Worm (Caenorhabditis elegans) whole organism, L4 larva: ENCODE measurements around the gene max-2.

Source experiments
- F26F4.8 ChIP-seq: fragments of 200-800 bp; sonication (Bioruptor generic); conservative IDR thresholded peaks from 2 replicates; pipeline ENCODE4 v1.3.6; 2022; ENCODE audit warnings: missing genetic modification characterization, missing compliant biosample characterization
- F37D6.2 ChIP-seq: sonication (generic microtip); optimal IDR thresholded peaks from 2 replicates; lab custom pipeline; 2016; ENCODE audit warnings: mild to moderate bottlenecking, missing genetic modification characterization, missing compliant biosample characterization
- F44E2.7 ChIP-seq: fragments of 200-800 bp; sonication (Bioruptor generic); IDR thresholded peaks from 2 replicates; pipeline ENCODE4 v2.1.2; 2022; ENCODE audit warnings: missing genetic modification characterization, missing compliant biosample characterization
- aha-1 ChIP-seq: fragments of 150-350 bp; peaks from one replicate; lab custom pipeline; 2014; ENCODE audit warnings: missing biosample characterization, missing genetic modification characterization
- ceh-32 ChIP-seq: sonication (generic microtip); optimal IDR thresholded peaks from 2 replicates; lab custom pipeline; 2016; ENCODE audit warnings: mild to moderate bottlenecking, missing genetic modification characterization, missing compliant biosample characterization; ENCODE audit not compliant: poor library complexity
- ceh-62 ChIP-seq: sonication (generic microtip); optimal IDR thresholded peaks from 2 replicates; lab custom pipeline; 2017; ENCODE audit warnings: missing biosample characterization, missing genetic modification characterization
- cey-2 ChIP-seq: sonication (generic microtip); optimal IDR thresholded peaks from 3 replicates; lab custom pipeline; 2017; ENCODE audit warnings: missing genetic modification characterization, mild to moderate bottlenecking, missing compliant biosample characterization, antibody characterized with exemption, borderline replicate concordance; ENCODE audit not compliant: insufficient read depth
- dmd-6 ChIP-seq: fragments of 200-800 bp; sonication (Bioruptor generic); IDR thresholded peaks from 2 replicates; pipeline ENCODE4 v1.3.6; 2022; ENCODE audit warnings: missing genetic modification reagents, missing genetic modification characterization, missing compliant biosample characterization
- dmd-8 ChIP-seq: fragments of 200-800 bp; sonication (Bioruptor generic); IDR thresholded peaks from 2 replicates; pipeline ENCODE4 v1.3.6; 2022; ENCODE audit warnings: missing genetic modification characterization, missing compliant biosample characterization
- hlh-11 ChIP-seq: fragments of 200-800 bp; sonication (Bioruptor generic); optimal IDR thresholded peaks from 2 replicates; lab custom pipeline; 2018; ENCODE audit warnings: mild to moderate bottlenecking, missing genetic modification characterization, missing compliant biosample characterization
- hmg-1.1 ChIP-seq: fragments of 200-800 bp; sonication (Bioruptor generic); IDR thresholded peaks from 2 replicates; pipeline ENCODE4 v1.3.6; 2022; ENCODE audit warnings: missing genetic modification reagents, missing genetic modification characterization, missing compliant biosample characterization
- jun-1 ChIP-seq: fragments of 150-350 bp; optimal IDR thresholded peaks from 2 replicates; lab custom pipeline; 2014; ENCODE audit warnings: missing biosample characterization, missing genetic modification reagents, missing genetic modification characterization
- lim-7 ChIP-seq: fragments of 200-800 bp; sonication (Bioruptor generic); IDR thresholded peaks from 2 replicates; pipeline ENCODE4 v1.3.6; 2022; ENCODE audit warnings: missing genetic modification characterization, missing compliant biosample characterization
- lir-3 ChIP-seq: sonication (generic microtip); optimal IDR thresholded peaks from 2 replicates; lab custom pipeline; 2016; ENCODE audit warnings: mild to moderate bottlenecking, missing genetic modification characterization, missing compliant biosample characterization
- madf-5 ChIP-seq, 2 experiments: fragments of 200-800 bp; sonication (Bioruptor generic); IDR thresholded peaks; 2 replicates each; pipeline ENCODE4 v1.3.6; 2022; ENCODE audit warnings: missing compliant biosample characterization in 2 of 2, missing genetic modification characterization in 2 of 2
- mep-1 ChIP-seq: fragments of 150-350 bp; sonication (generic microtip); optimal IDR thresholded peaks from 3 replicates; lab custom pipeline; 2014; ENCODE audit warnings: missing biosample characterization, missing genetic modification characterization
- mxl-3 ChIP-seq: fragments of 200-800 bp; sonication (Bioruptor generic); optimal IDR thresholded peaks from 2 replicates; lab custom pipeline; 2018; ENCODE audit warnings: mild to moderate bottlenecking, missing genetic modification characterization, missing compliant biosample characterization
- nhr-102 ChIP-seq: sonication (generic microtip); optimal IDR thresholded peaks from 2 replicates; lab custom pipeline; 2016; ENCODE audit warnings: mild to moderate bottlenecking, missing genetic modification characterization, moderate library complexity, missing compliant biosample characterization
- nhr-11 ChIP-seq: fragments of 150-350 bp; optimal IDR thresholded peaks from 2 replicates; lab custom pipeline; 2014; ENCODE audit warnings: missing biosample characterization, missing genetic modification characterization
- nhr-111 ChIP-seq: fragments of 200-800 bp; sonication (Bioruptor generic); optimal IDR thresholded peaks from 2 replicates; lab custom pipeline; 2018; ENCODE audit warnings: mild to moderate bottlenecking, missing genetic modification characterization, missing compliant biosample characterization
- nhr-237 ChIP-seq: sonication (generic microtip); optimal IDR thresholded peaks from 2 replicates; lab custom pipeline; 2017; ENCODE audit warnings: missing biosample characterization, missing genetic modification characterization
- nhr-28 ChIP-seq: fragments of 150-350 bp; optimal IDR thresholded peaks from 2 replicates; lab custom pipeline; 2014; ENCODE audit warnings: missing biosample characterization, missing genetic modification characterization
- nhr-41 ChIP-seq: fragments of 200-800 bp; sonication (Bioruptor generic); IDR thresholded peaks from 2 replicates; pipeline ENCODE4 v1.3.6; 2022; ENCODE audit warnings: missing genetic modification reagents, missing genetic modification characterization, missing compliant biosample characterization
- nhr-42 ChIP-seq: fragments of 200-800 bp; sonication (Bioruptor generic); IDR thresholded peaks from 2 replicates; pipeline ENCODE4 v1.3.6; 2022; ENCODE audit warnings: missing genetic modification characterization, missing compliant biosample characterization
- pha-4 ChIP-seq, 2 experiments: fragments of 150-350 bp in 1 of 2; fragments of 200-800 bp in 1 of 2; sonication (Bioruptor generic) in 1 of 2; IDR thresholded peaks in 1 of 2; optimal IDR thresholded peaks in 1 of 2; 2 replicates each; pipeline versions ENCODE4 v1.3.6 to Lab custom; 2014 to 2022; ENCODE audit warnings: missing genetic modification characterization in 2 of 2, missing genetic modification reagents in 2 of 2, missing biosample characterization in 1 of 2, missing compliant biosample characterization in 1 of 2
- pqm-1 ChIP-seq: sonication (generic microtip); optimal IDR thresholded peaks from 2 replicates; lab custom pipeline; 2017; ENCODE audit warnings: missing biosample characterization, missing genetic modification characterization
- set-16 ChIP-seq: fragments of 200-800 bp; sonication (Bioruptor generic); IDR thresholded peaks from 2 replicates; pipeline ENCODE4 v1.3.6; 2022; ENCODE audit warnings: missing genetic modification reagents, missing genetic modification characterization, missing compliant biosample characterization
- snpc-4 ChIP-seq: fragments of 150-350 bp; optimal IDR thresholded peaks from 2 replicates; lab custom pipeline; 2014; ENCODE audit warnings: missing biosample characterization, missing genetic modification characterization
- spr-1 ChIP-seq: sonication (generic microtip); optimal IDR thresholded peaks from 2 replicates; lab custom pipeline; 2016; ENCODE audit warnings: mild to moderate bottlenecking, missing genetic modification characterization, missing compliant biosample characterization
- unc-62 ChIP-seq, 3 experiments: fragments of 150-350 bp in 1 of 3; sonication (generic microtip); optimal IDR thresholded peaks in 2 of 3; peaks in 1 of 3; 1 replicate in 1 of 3; 2 replicates in 2 of 3; lab custom pipeline; 2014 to 2017; ENCODE audit warnings: missing biosample characterization in 3 of 3, missing genetic modification characterization in 3 of 3, missing genetic modification reagents in 3 of 3, missing genotype in 1 of 3
- zag-1 ChIP-seq: fragments of 150-350 bp; optimal IDR thresholded peaks from 2 replicates; lab custom pipeline; 2014; ENCODE audit warnings: missing biosample characterization, missing genetic modification characterization
- zfp-3 ChIP-seq: fragments of 200-800 bp; sonication (Bioruptor generic); conservative IDR thresholded peaks from 2 replicates; pipeline ENCODE4 v1.3.6; 2022; ENCODE audit warnings: missing genetic modification reagents, missing genetic modification characterization, missing compliant biosample characterization
- zip-11 ChIP-seq: fragments of 200-800 bp; sonication (Bioruptor generic); IDR thresholded peaks from 2 replicates; pipeline ENCODE4 v1.3.6; 2022; ENCODE audit warnings: missing genetic modification characterization, missing compliant biosample characterization

max-2 gene

DNA sequence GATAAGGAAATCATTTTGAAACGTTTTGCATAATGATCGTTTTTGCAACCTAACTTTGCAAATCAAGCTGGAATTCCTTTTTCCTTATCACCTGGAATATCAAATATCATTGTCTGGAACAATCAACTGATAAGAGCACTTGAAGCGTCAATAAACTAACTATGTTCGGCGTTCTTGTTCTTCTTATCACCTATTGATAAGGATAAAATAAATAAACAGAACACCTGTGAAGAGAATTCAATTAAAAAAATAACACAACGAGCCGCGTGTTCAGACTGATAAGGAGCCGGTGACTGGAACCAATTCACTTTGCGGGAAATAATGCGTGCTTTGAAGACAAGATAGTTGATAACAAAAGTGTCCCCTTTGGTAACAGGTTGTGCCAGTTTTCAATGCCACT is 45.4 kb downstream of the max-2 start, which contains the start of gene cyd-1 (continued):
- TF ChIP-seq pqm-1 (tag; lab: Kevin White, UChicago) (peak; percentile 79), cey-2 (peak; percentile 25), nhr-111 (GFP tag; lab: Kevin White, UChicago) (no peak), zip-11 (no peak), lim-7 (GFP tag; lab: Robert Waterston, UW) (no peak), F44E2.7 (GFP tag; lab: Robert Waterston, UW) (no peak), dmd-6 (GFP tag; lab: Robert Waterston, UW) (peak; percentile 76), set-16 (GFP tag; lab: Robert Waterston, UW) (no peak), mep-1 (peak; percentile 2), dmd-8 (no peak), unc-62 (GFP tag; optimal IDR thresholded peaks at IDR 0.05 in 1 of 2; lab: Kevin White, UChicago) (peak; percentile 35 to 48), unc-62 (tag; optimal IDR thresholded peaks at IDR 0.05; lab: Kevin White, UChicago) (no peak)
- TF ChIP-seq, all 104 proteins: peak for 21

DNA sequence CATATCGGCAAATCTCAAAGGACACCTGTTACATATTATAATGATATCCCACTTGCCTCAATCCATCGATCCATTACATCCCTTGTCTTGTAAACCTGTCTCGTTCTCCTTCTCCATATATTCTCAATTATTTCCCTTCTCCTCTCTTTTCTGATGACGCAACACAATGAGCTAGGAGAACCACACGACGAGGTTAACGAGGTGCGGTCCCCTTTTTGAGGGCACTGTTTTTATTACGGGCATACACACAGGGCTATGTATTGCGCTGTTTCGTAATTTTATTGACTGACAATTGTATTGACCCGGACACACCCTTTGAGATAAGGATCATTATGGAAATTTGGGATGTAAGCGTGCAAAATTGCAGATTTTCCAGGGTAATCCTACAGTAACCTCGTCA is 47.0 kb downstream of the max-2 start:
- TF ChIP-seq unc-62 (GFP tag; optimal IDR thresholded peaks at IDR 0.05 in 1 of 2; lab: Kevin White, UChicago) (peak in 1 of 2 experiments; percentile 0), unc-62 (tag; optimal IDR thresholded peaks at IDR 0.05; lab: Kevin White, UChicago) (no peak), aha-1 (tag; lab: Kevin White, UChicago) (no peak)

DNA sequence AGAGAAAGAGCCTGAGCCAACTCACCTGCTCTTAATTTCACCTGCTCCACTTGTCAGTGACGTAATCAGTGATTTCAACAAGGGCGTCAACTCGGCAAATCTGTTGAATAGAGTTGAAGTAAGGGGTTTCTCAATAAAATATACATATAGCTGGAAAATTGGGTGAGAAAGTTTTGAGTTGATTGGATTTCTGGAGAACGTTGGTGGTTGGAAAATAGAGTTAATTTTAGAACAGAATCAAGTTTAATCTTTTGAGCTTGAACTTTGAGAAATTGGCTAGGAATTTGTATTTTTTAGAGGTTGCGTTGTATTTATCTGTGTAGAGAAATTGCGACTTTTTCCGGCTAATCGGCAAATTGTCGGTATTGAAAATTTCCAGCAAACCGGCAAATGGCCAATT is 56.0 kb downstream of the max-2 start, which contains the start of gene Y38F1A.4:
Gene Y38F1A.4 (minus strand): TSS at position 101 of the 400 bp plus-strand sequence.
- no peak for TF ChIP-seq hmg-1.1
- TF ChIP-seq hlh-11 (tag; lab: Kevin White, UChicago) = no peak
- TF ChIP-seq jun-1 (tag; lab: Kevin White, UChicago) = no peak

DNA sequence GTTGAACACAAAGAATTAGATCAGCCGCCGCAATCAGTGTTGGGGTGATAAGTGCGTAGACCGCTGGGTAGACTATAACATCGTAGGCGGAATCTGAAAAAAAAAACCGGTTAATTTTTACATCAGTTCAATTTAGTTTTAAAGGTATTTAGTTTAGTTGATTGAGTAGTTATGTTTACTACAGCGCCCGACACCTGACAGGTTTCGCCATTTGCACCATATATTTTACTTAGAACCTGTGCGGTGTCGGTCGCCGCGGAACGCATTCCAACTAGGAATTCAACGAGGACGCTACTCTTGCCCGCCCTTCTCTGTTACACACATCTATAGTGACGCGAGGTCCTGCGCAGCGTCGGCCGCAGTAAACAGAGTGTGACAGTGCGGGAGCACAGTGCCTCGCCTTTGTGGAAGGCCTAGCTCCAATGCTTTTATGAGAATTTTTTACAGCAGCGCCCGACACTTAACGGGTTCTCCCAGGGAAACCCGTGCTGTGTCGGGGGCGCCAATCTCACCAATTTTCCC is 57.1 kb downstream of the max-2 start:
- TF ChIP-seq spr-1 (no peak), madf-5 (GFP tag; IDR thresholded peaks at IDR 0.05; lab: Robert Waterston, UW) (no peak), nhr-237 (no peak), F44E2.7 (GFP tag; lab: Robert Waterston, UW) (no peak), hlh-11 (tag; lab: Kevin White, UChicago) (no peak), lir-3 (tag; lab: Kevin White, UChicago) (no peak), snpc-4 (tag; lab: Kevin White, UChicago) (peak; percentile 16), F26F4.8 (no peak)

DNA sequence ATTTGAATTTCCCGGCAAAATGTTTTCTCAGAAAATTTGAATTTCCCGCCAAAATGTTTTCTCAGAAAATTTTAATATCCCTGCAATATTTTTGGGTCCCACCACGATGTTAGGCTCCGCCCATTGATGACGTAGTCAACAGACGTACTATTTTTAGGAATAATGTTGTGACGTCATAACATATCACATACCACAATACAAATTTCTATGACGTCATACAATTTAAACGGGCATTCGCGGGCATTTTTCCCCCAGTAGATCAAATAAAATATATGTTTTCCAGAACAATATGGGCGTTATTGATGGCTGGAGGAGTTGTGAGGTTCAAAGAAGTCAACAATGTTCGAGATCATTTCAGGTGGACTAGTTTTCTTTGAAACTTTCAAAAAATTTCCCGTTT is 59.4 kb downstream of the max-2 start:
- TF ChIP-seq nhr-41 (GFP tag; lab: Robert Waterston, UW) (no peak), aha-1 (tag; lab: Kevin White, UChicago) (peak; percentile 6)

DNA sequence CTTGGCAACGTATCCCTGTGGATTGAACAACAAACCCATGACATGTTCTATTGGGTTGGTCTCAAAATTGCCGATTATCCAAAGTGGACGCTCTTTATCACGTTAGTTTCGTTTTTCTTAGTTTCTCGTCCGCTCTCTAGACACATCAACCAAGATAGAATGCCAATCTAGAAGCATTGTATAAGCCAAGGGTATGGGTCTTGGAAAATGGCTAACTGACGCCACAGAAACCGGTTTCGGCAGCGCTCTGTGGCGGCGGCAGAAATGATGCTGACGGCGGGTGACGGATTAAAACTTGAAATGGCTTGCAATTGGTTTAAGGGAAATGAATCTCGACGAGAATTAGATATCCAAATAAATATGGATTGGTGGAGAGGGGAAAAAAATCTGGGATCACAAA is 60.1 kb downstream of the max-2 start:
- TF ChIP-seq mxl-3 (GFP tag; lab: Kevin White, UChicago) = peak; percentile 44
- no peak for TF ChIP-seq lim-7 (GFP tag; lab: Robert Waterston, UW)
- TF ChIP-seq nhr-28 (tag; lab: Kevin White, UChicago) = no peak
- TF ChIP-seq hlh-11 (tag; lab: Kevin White, UChicago) = peak; percentile 45

DNA sequence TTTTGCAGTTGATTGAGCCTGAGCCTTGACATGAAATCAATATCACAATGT is 60.3 kb downstream of the max-2 start, which contains the start of gene ptr-18:
Gene ptr-18 (plus strand): TSS at position 9 of the 51 bp plus-strand sequence.
- TF ChIP-seq nhr-111 (GFP tag; lab: Kevin White, UChicago) = no peak
- no peak for TF ChIP-seq zag-1 (tag; lab: Kevin White, UChicago)
- no peak for TF ChIP-seq nhr-42
- no peak for TF ChIP-seq ceh-32 (tag; lab: Kevin White, UChicago)
- no peak for TF ChIP-seq F44E2.7 (GFP tag; lab: Robert Waterston, UW)
- no peak for TF ChIP-seq pha-4 (GFP tag; IDR thresholded peaks at IDR 0.05; lab: Robert Waterston, UW)
- TF ChIP-seq pha-4 (tag; optimal IDR thresholded peaks at IDR 0.05; lab: Kevin White, UChicago) = no peak
- TF ChIP-seq F37D6.2 (tag; lab: Kevin White, UChicago) = no peak
- TF ChIP-seq ceh-62 (tag; lab: Kevin White, UChicago) = no peak
- TF ChIP-seq zfp-3 (GFP tag; lab: Robert Waterston, UW) = no peak
- no peak for TF ChIP-seq nhr-102 (tag; lab: Kevin White, UChicago)
- TF ChIP-seq nhr-11 (tag; lab: Kevin White, UChicago) = no peak
- no peak for TF ChIP-seq lir-3 (tag; lab: Kevin White, UChicago)
- no peak for TF ChIP-seq nhr-237
